Worm (Caenorhabditis elegans): Measurements from ENCODE around the gene ZK697.8.

DNA sequence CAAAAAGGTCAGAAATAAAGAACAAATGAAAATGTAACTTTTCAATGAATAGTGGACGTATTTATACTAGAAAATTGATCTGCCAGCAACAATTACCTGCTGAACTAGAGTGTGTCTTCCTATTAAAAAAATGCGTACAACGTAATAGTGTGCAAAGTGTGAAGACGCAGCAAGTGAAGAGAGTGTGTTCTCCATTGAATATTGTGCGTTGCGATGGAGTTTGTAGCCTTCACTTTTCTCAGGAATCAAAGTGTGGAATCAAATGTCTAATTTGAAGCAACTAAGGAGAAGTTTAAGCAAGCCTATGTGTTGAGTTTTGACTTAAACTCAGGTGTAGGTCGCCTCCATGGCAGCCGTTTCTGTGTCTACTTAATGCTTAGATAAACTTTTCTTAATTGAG is 17.0 kb downstream of the ZK697.8 start, which contains the start of gene gst-21:
- TF ChIP-seq nfya-1 (tag; optimal IDR thresholded peaks at IDR 0.05; ENCODE audit: borderline replicate concordance, insufficient read depth) (no peak), attf-5 (GFP tag; optimal IDR thresholded peaks at IDR 0.05) (no peak), nhr-90 (tag; optimal IDR thresholded peaks at IDR 0.05) (no peak), hmg-1.2 (GFP tag; IDR thresholded peaks at IDR 0.05) (no peak), T26A5.8 (tag; optimal IDR thresholded peaks at IDR 0.05) (no peak), ztf-28 (GFP tag; IDR thresholded peaks at IDR 0.05) (no peak), F49E8.2 (tag; optimal IDR thresholded peaks at IDR 0.05; ENCODE audit: insufficient read depth) (no peak), madf-10 (tag; optimal IDR thresholded peaks at IDR 0.05) (no peak), F52B5.7 (tag; optimal IDR thresholded peaks at IDR 0.05) (no peak)
